Fruit fly (Drosophila melanogaster): ENCODE results near the gene CG2224.

- TF ChIP-seq CG8478 (optimal IDR thresholded peaks at IDR 0.05) (no peak), psq (optimal IDR thresholded peaks at IDR 0.05) (no peak), usp (GFP tag; optimal IDR thresholded peaks at IDR 0.05) (no peak), Dll (optimal IDR thresholded peaks at IDR 0.05) (no peak), EcR (GFP tag; optimal IDR thresholded peaks at IDR 0.05) (no peak)
Measured at dm6 chr3R:30505561-30506037, 46.5 kb upstream of the CG2224 start, which contains the start of the genes PH4alphaSG1 and CG15539.
